Fruit fly (Drosophila melanogaster) whole organism, embryonic: ENCODE measurements around the gene tau.
A peak's percentile ranks its signal among the peaks of the same experiment; 100 is the strongest.

Source experiments
- ATbp ChIP-seq: fragments of 200-800 bp; sonication (Bioruptor generic); optimal IDR thresholded peaks from 2 replicates; lab custom pipeline; 2017; ENCODE audit warnings: missing biosample characterization, mild to moderate bottlenecking, missing genetic modification characterization, missing genetic modification reagents
- Asciz ChIP-seq: fragments of 200-800 bp; sonication (Bioruptor generic); optimal IDR thresholded peaks from 2 replicates; lab custom pipeline; 2017; ENCODE audit warnings: missing biosample characterization, mild to moderate bottlenecking, missing genetic modification characterization, missing genetic modification reagents
- Blimp-1 ChIP-seq: fragments of 200-800 bp; sonication (Bioruptor generic); optimal IDR thresholded peaks from 3 replicates; lab custom pipeline; 2018; ENCODE audit warnings: missing biosample characterization, missing genetic modification characterization, mild to moderate bottlenecking, moderate library complexity, missing genetic modification reagents
- CG10543 ChIP-seq: fragments of 200-800 bp; sonication (Bioruptor generic); optimal IDR thresholded peaks from 3 replicates; lab custom pipeline; 2017; ENCODE audit warnings: missing biosample characterization, mild to moderate bottlenecking, missing genetic modification characterization, moderate library complexity
- CG10654 ChIP-seq: fragments of 200-800 bp; sonication (Bioruptor generic); optimal IDR thresholded peaks from 2 replicates; lab custom pipeline; 2016; ENCODE audit warnings: missing biosample characterization, missing genetic modification characterization
- CG10979 ChIP-seq: fragments of 200-800 bp; sonication (Bioruptor generic); optimal IDR thresholded peaks from 2 replicates; lab custom pipeline; 2018; ENCODE audit warnings: missing biosample characterization, mild to moderate bottlenecking, missing genetic modification characterization, moderate library complexity
- CG11504 ChIP-seq: fragments of 200-800 bp; sonication (Bioruptor generic); optimal IDR thresholded peaks from 3 replicates; lab custom pipeline; 2019; ENCODE audit warnings: missing biosample characterization, mild to moderate bottlenecking, missing genetic modification characterization, moderate library complexity
- CG12769 ChIP-seq: fragments of 200-800 bp; sonication (Bioruptor generic); optimal IDR thresholded peaks from 2 replicates; lab custom pipeline; 2019; ENCODE audit warnings: missing biosample characterization, mild to moderate bottlenecking, missing genetic modification characterization, moderate library complexity
- CG14014 ChIP-seq: fragments of 200-800 bp; sonication (Bioruptor generic); IDR thresholded peaks from 2 replicates; pipeline ENCODE4 v1.3.6; 2022; ENCODE audit warnings: missing biosample characterization, missing genetic modification characterization
- CG1603 ChIP-seq: fragments of 200-800 bp; sonication (Bioruptor generic); optimal IDR thresholded peaks from 2 replicates; lab custom pipeline; 2019; ENCODE audit warnings: missing biosample characterization, mild to moderate bottlenecking, missing genetic modification characterization, moderate library complexity
- CG17359 ChIP-seq: fragments of 200-800 bp; sonication (Bioruptor generic); optimal IDR thresholded peaks from 3 replicates; lab custom pipeline; 2018; ENCODE audit warnings: missing biosample characterization, mild to moderate bottlenecking, missing genetic modification characterization, moderate library complexity
- CG18476 ChIP-seq: fragments of 200-800 bp; sonication (Bioruptor generic); optimal IDR thresholded peaks from 2 replicates; lab custom pipeline; 2016; ENCODE audit warnings: missing biosample characterization, mild to moderate bottlenecking, missing genetic modification characterization
- CG2678 ChIP-seq: fragments of 200-800 bp; sonication (Bioruptor generic); optimal IDR thresholded peaks from 3 replicates; lab custom pipeline; 2019; ENCODE audit warnings: missing biosample characterization, mild to moderate bottlenecking, missing genetic modification characterization, moderate library complexity
- CG8924 ChIP-seq: fragments of 200-800 bp; optimal IDR thresholded peaks from 3 replicates; lab custom pipeline; 2019; ENCODE audit warnings: missing biosample characterization, mild to moderate bottlenecking, missing genetic modification characterization, moderate library complexity
- CG9797 ChIP-seq: fragments of 200-800 bp; sonication (Bioruptor generic); optimal IDR thresholded peaks from 3 replicates; lab custom pipeline; 2018; ENCODE audit warnings: missing biosample characterization, mild to moderate bottlenecking, missing genetic modification characterization
- D19A ChIP-seq: fragments of 200-800 bp; optimal IDR thresholded peaks from 3 replicates; lab custom pipeline; 2019; ENCODE audit warnings: missing biosample characterization, mild to moderate bottlenecking, missing genetic modification characterization, moderate library complexity
- Deaf1 ChIP-seq: fragments of 200-800 bp; optimal IDR thresholded peaks from 3 replicates; lab custom pipeline; 2019; ENCODE audit warnings: missing biosample characterization, mild to moderate bottlenecking, missing genetic modification characterization, moderate library complexity
- Drgx ChIP-seq: fragments of 200-800 bp; sonication (Bioruptor generic); IDR thresholded peaks from 2 replicates; pipeline ENCODE4 v1.3.6; 2022; ENCODE audit warnings: missing biosample characterization, missing genetic modification characterization
- Gug ChIP-seq: fragments of 200-800 bp; sonication (Bioruptor generic); IDR thresholded peaks from 4 replicates; pipeline ENCODE4 v1.3.6; 2022; ENCODE audit warnings: missing biosample characterization, missing genetic modification characterization
- Hmr ChIP-seq: fragments of 200-800 bp; sonication (Bioruptor generic); optimal IDR thresholded peaks from 3 replicates; lab custom pipeline; 2017; ENCODE audit warnings: mild to moderate bottlenecking, missing biosample characterization, missing genetic modification reagents, missing genetic modification characterization
- Med ChIP-seq: fragments of 200-800 bp; sonication (Bioruptor generic); peaks from one replicate; lab custom pipeline; 2016; ENCODE audit warnings: missing biosample characterization, missing genetic modification characterization, mild to moderate bottlenecking, inconsistent platforms, moderate library complexity
- Mes4 ChIP-seq: fragments of 200-800 bp; sonication (Bioruptor generic); optimal IDR thresholded peaks from 2 replicates; lab custom pipeline; 2016; ENCODE audit warnings: missing biosample characterization, missing genetic modification characterization
- Nf-YA ChIP-seq: fragments of 200-800 bp; sonication (Bioruptor generic); IDR thresholded peaks from 2 replicates; pipeline ENCODE4 v1.3.6; 2022; ENCODE audit warnings: missing biosample characterization, missing genetic modification characterization
- Sox100B ChIP-seq: fragments of 200-800 bp; sonication (Bioruptor generic); optimal IDR thresholded peaks from 3 replicates; lab custom pipeline; 2018; ENCODE audit warnings: missing biosample characterization, mild to moderate bottlenecking, missing genetic modification characterization
- Sox102F ChIP-seq: fragments of 200-800 bp; sonication (Bioruptor generic); optimal IDR thresholded peaks from 2 replicates; lab custom pipeline; 2018; ENCODE audit warnings: missing biosample characterization, mild to moderate bottlenecking, missing genetic modification characterization, moderate library complexity
- Trl ChIP-seq, 3 experiments: fragments of >200 bp in 2 of 3; fragments of 200-800 bp in 1 of 3; sonication (Bioruptor generic) in 1 of 3; optimal IDR thresholded peaks; 2 replicates in 1 of 3; 3 replicates in 2 of 3; lab custom pipeline; 2016 to 2017; ENCODE audit warnings: missing biosample characterization in 1 of 3, missing genetic modification characterization in 1 of 3
- abd-A ChIP-seq: fragments of 200-800 bp; sonication (Bioruptor generic); optimal IDR thresholded peaks from 3 replicates; lab custom pipeline; 2019; ENCODE audit warnings: missing biosample characterization, mild to moderate bottlenecking, missing genetic modification characterization, moderate library complexity
- amos ChIP-seq: fragments of 200-800 bp; sonication (Bioruptor generic); IDR thresholded peaks from 2 replicates; pipeline ENCODE4 v1.3.6; 2022; ENCODE audit warnings: missing biosample characterization, missing genetic modification characterization; ENCODE audit not compliant: partially characterized antibody
- cg ChIP-seq: fragments of 200-800 bp; sonication (Bioruptor generic); optimal IDR thresholded peaks from 3 replicates; lab custom pipeline; 2019; ENCODE audit warnings: missing biosample characterization, mild to moderate bottlenecking, missing genetic modification characterization, moderate library complexity
- dimm ChIP-seq: fragments of 200-800 bp; sonication (Bioruptor generic); IDR thresholded peaks from 2 replicates; pipeline ENCODE4 v1.3.6; 2022; ENCODE audit warnings: missing biosample characterization, missing genetic modification characterization
- dmrt99B ChIP-seq: fragments of 200-800 bp; sonication (Bioruptor generic); optimal IDR thresholded peaks from 2 replicates; lab custom pipeline; 2018; ENCODE audit warnings: missing biosample characterization, mild to moderate bottlenecking, missing genetic modification characterization, moderate library complexity
- ewg ChIP-seq: fragments of 200-800 bp; sonication (Bioruptor generic); optimal IDR thresholded peaks from 3 replicates; lab custom pipeline; 2017; ENCODE audit warnings: mild to moderate bottlenecking, missing biosample characterization, missing genetic modification reagents, missing genetic modification characterization
- fd96Cb ChIP-seq: fragments of 200-800 bp; sonication (Bioruptor generic); optimal IDR thresholded peaks from 2 replicates; lab custom pipeline; 2018; ENCODE audit warnings: missing biosample characterization, mild to moderate bottlenecking, missing genetic modification characterization, moderate library complexity
- gem ChIP-seq: fragments of 200-800 bp; sonication (Bioruptor generic); optimal IDR thresholded peaks from 2 replicates; lab custom pipeline; 2019; ENCODE audit warnings: missing biosample characterization, mild to moderate bottlenecking, missing genetic modification characterization, moderate library complexity
- gsb-n ChIP-seq: fragments of 200-800 bp; sonication (Bioruptor generic); optimal IDR thresholded peaks from 3 replicates; lab custom pipeline; 2018; ENCODE audit warnings: missing biosample characterization, mild to moderate bottlenecking, missing genetic modification characterization
- ken ChIP-seq: fragments of 200-800 bp; sonication (Bioruptor generic); IDR thresholded peaks from 3 replicates; pipeline ENCODE4 v1.3.6; 2022; ENCODE audit warnings: missing biosample characterization, missing genetic modification characterization
- lab ChIP-seq: fragments of 200-800 bp; sonication (Bioruptor generic); optimal IDR thresholded peaks from 3 replicates; lab custom pipeline; 2017; ENCODE audit warnings: missing biosample characterization, missing genetic modification characterization, mild to moderate bottlenecking, moderate library complexity, missing genetic modification reagents
- lmd ChIP-seq: fragments of 200-800 bp; sonication (Bioruptor generic); IDR thresholded peaks from 2 replicates; pipeline ENCODE4 v1.3.6; 2022; ENCODE audit warnings: missing biosample characterization, missing genetic modification characterization
- pho ChIP-seq: fragments of 200-800 bp; sonication (Bioruptor generic); optimal IDR thresholded peaks from 2 replicates; lab custom pipeline; 2016; ENCODE audit warnings: missing biosample characterization, missing genetic modification characterization
- phol ChIP-seq: fragments of 200-800 bp; sonication (Bioruptor generic); optimal IDR thresholded peaks from 3 replicates; lab custom pipeline; 2018; ENCODE audit warnings: missing biosample characterization, mild to moderate bottlenecking, missing genetic modification characterization, moderate library complexity
- row ChIP-seq: fragments of 200-800 bp; sonication (Bioruptor generic); IDR thresholded peaks from 3 replicates; pipeline ENCODE4 v1.3.6; 2022; ENCODE audit warnings: missing biosample characterization, missing genetic modification characterization
- scrt ChIP-seq: fragments of 200-800 bp; sonication (Bioruptor generic); optimal IDR thresholded peaks from 2 replicates; lab custom pipeline; 2018; ENCODE audit warnings: missing biosample characterization, mild to moderate bottlenecking, missing genetic modification characterization, moderate library complexity
- sd ChIP-seq: fragments of 200-800 bp; sonication (Bioruptor generic); optimal IDR thresholded peaks from 3 replicates; lab custom pipeline; 2018; ENCODE audit warnings: missing biosample characterization, mild to moderate bottlenecking, missing genetic modification characterization, moderate library complexity
- sens ChIP-seq: fragments of 200-800 bp; sonication (Bioruptor generic); peaks from one replicate; lab custom pipeline; 2016; ENCODE audit warnings: missing biosample characterization, missing genetic modification characterization
- zfh1 ChIP-seq: fragments of 200-800 bp; sonication (Bioruptor generic); IDR thresholded peaks from 3 replicates; pipeline ENCODE4 v1.3.6; 2022; ENCODE audit warnings: missing biosample characterization, missing genetic modification characterization

The tau gene

dm6 chr3R:27661389-27661788 is 4.6 kb upstream of the tau start:
- TF ChIP-seq abd-A (tag; lab: Kevin White, UChicago) = peak; percentile 70
- TF ChIP-seq Deaf1 (tag; lab: Kevin White, UChicago) = peak; percentile 77
- TF ChIP-seq Nf-YA = no peak
- peak; percentile 98 for TF ChIP-seq scrt (GFP tag; lab: Kevin White, UChicago)
- TF ChIP-seq CG8924 (tag; lab: Kevin White, UChicago) = no peak
- peak; percentile 65 for TF ChIP-seq ewg (GFP tag; lab: Kevin White, UChicago)

dm6 chr3R:27660127-27660579 is 3.4 kb upstream of the tau start, which contains the start of gene Mlc1:
Gene Mlc1, minus strand, starts transcription at chr3R:27660177.
- TF ChIP-seq CG18476 (GFP tag; lab: Kevin White, UChicago) = no peak
- no peak for TF ChIP-seq dimm (GFP tag; lab: Robert Waterston, UW)
- TF ChIP-seq CG10543 = peak; percentile 29
- peak; percentile 89 for TF ChIP-seq sd (tag; lab: Kevin White, UChicago)
- peak; percentile 63 for TF ChIP-seq Med (GFP tag; lab: Kevin White, UChicago)
- TF ChIP-seq cg (GFP tag; lab: Kevin White, UChicago) = peak; percentile 50
- TF ChIP-seq Trl (optimal IDR thresholded peaks at IDR 0.05; lab: Kevin White, UChicago) = peak; percentile 22 to 53
- no peak for TF ChIP-seq Trl (GFP tag; optimal IDR thresholded peaks at IDR 0.05; lab: Kevin White, UChicago)
- peak; percentile 10 for TF ChIP-seq CG12769 (tag; lab: Kevin White, UChicago)
- TF ChIP-seq Deaf1 (tag; lab: Kevin White, UChicago) = peak; percentile 36
- peak; percentile 1 for TF ChIP-seq sens (GFP tag; lab: Kevin White, UChicago)
- TF ChIP-seq CG10654 (GFP tag; lab: Kevin White, UChicago) = no peak

dm6 chr3R:27655109-27655508 is 1.7 kb downstream of the tau start:
- TF ChIP-seq Hmr (GFP tag; lab: Kevin White, UChicago) (no peak), Asciz (GFP tag; lab: Kevin White, UChicago) (peak; percentile 13), gsb-n (tag; lab: Kevin White, UChicago) (no peak), CG9797 (GFP tag; lab: Kevin White, UChicago) (no peak), Med (GFP tag; lab: Kevin White, UChicago) (peak; percentile 8), lab (GFP tag; lab: Kevin White, UChicago) (peak; percentile 10), Drgx (peak; percentile 55), CG11504 (tag; lab: Kevin White, UChicago) (peak; percentile 39), pho (no peak), Gug (GFP tag; lab: Robert Waterston, UW) (no peak), Blimp-1 (peak; percentile 35), lmd (GFP tag; lab: Robert Waterston, UW) (peak; percentile 16; the same call in 1 of the 2 replicates), Sox100B (GFP tag; lab: Kevin White, UChicago) (peak; percentile 19), Mes4 (GFP tag; lab: Kevin White, UChicago) (no peak), sens (GFP tag; lab: Kevin White, UChicago) (peak; percentile 26), amos (no peak), CG17359 (tag; lab: Kevin White, UChicago) (peak; percentile 30), zfh1 (no peak), CG1603 (tag; lab: Kevin White, UChicago) (peak; percentile 10), phol (tag; lab: Kevin White, UChicago) (peak; percentile 36), CG2678 (tag; lab: Kevin White, UChicago) (peak; percentile 38), ken (GFP tag; lab: Robert Waterston, UW) (no peak), fd96Cb (peak; percentile 32), Sox102F (GFP tag; lab: Kevin White, UChicago) (peak; percentile 11), D19A (tag; lab: Kevin White, UChicago) (peak; percentile 81), ATbp (peak; percentile 8), CG14014 (GFP tag; lab: Robert Waterston, UW) (0 out of 2 replicates have a peak, but pooled peaks have one; percentile 17), gem (tag; lab: Kevin White, UChicago) (peak; percentile 17), CG10979 (tag; lab: Kevin White, UChicago) (peak; percentile 24), dmrt99B (tag; lab: Kevin White, UChicago) (peak; percentile 23), row (peak; percentile 53; the same call in 2 of the 3 replicates)
